Worm (Caenorhabditis elegans): Measurements from ENCODE around the gene E02H4.8.

ce11 chrX:14289993-14290392 is 26.6 kb upstream of the E02H4.8 start:
- TF ChIP-seq mep-1 (tag; optimal IDR thresholded peaks at IDR 0.05) (no peak), unc-62 (GFP tag; optimal IDR thresholded peaks at IDR 0.05) (no peak)
